Worm (Caenorhabditis elegans) whole organism, midembryonic: ENCODE results near the gene pkc-3.

Experiments used
- T22C8.4 ChIP-seq: fragments of 200-800 bp; sonication (Bioruptor generic); IDR thresholded peaks from 2 replicates; pipeline ENCODE4 v1.3.6; 2022; ENCODE audit warnings: missing genetic modification characterization, missing compliant biosample characterization
- cog-1 ChIP-seq: sonication (generic microtip); optimal IDR thresholded peaks from 2 replicates; lab custom pipeline; 2016; ENCODE audit warnings: missing genetic modification characterization, missing compliant biosample characterization
- klf-2 ChIP-seq: fragments of 200-800 bp; sonication (Bioruptor generic); conservative IDR thresholded peaks from 2 replicates; pipeline ENCODE4 v1.3.6; 2022; ENCODE audit warnings: missing genetic modification reagents, missing genetic modification characterization, missing compliant biosample characterization
- med-1 ChIP-seq: sonication (generic microtip); optimal IDR thresholded peaks from 2 replicates; lab custom pipeline; 2017; ENCODE audit warnings: missing genetic modification characterization, mild to moderate bottlenecking, missing compliant biosample characterization, antibody characterized with exemption, missing genetic modification reagents; ENCODE audit not compliant: insufficient read depth
- ref-1 ChIP-seq: fragments of 200-800 bp; sonication (Bioruptor generic); conservative IDR thresholded peaks from 2 replicates; pipeline ENCODE4 v1.3.6; 2022; ENCODE audit warnings: missing genetic modification reagents, missing genetic modification characterization, missing compliant biosample characterization
- tab-1 ChIP-seq: fragments of 200-800 bp; sonication (Bioruptor generic); IDR thresholded peaks from 2 replicates; pipeline ENCODE4 v1.3.6; 2022; ENCODE audit warnings: missing genetic modification characterization, missing compliant biosample characterization
- ztf-23 ChIP-seq: fragments of 200-800 bp; sonication (Bioruptor generic); IDR thresholded peaks from 2 replicates; pipeline ENCODE4 v1.3.6; 2022; ENCODE audit warnings: missing genetic modification reagents, missing genetic modification characterization, missing compliant biosample characterization
- ztf-29 ChIP-seq: fragments of 200-800 bp; sonication (Bioruptor generic); IDR thresholded peaks from 2 replicates; pipeline ENCODE4 v1.3.6; 2022; ENCODE audit warnings: missing genetic modification reagents, missing genetic modification characterization, missing compliant biosample characterization

DNA sequence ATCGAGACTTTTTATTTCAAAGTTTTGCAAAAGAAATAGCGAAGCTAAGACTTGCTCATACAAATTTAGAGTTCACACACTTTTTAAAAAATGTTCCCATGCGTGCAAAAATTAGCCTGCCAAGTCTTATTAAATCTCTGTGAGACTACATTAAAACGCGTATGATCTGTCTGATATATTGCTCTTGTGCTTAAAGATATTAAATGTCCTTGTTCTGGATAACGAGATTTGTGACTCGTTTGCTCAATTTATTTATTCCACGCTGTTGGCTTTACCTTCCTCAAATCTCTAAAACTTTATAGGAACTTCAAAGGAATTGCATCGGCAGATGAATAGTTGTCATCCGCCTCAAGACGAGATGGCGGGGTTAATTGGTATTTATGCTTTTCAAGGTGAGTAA lies 24.4 kb upstream of the pkc-3 start, which contains the start of gene srg-69:
- no peak for TF ChIP-seq tab-1
- TF ChIP-seq med-1 (GFP tag; lab: Kevin White, UChicago): no peak
- TF ChIP-seq ref-1: no peak
- no peak for TF ChIP-seq T22C8.4 (GFP tag; lab: Robert Waterston, UW)
- TF ChIP-seq klf-2 (GFP tag; lab: Robert Waterston, UW): no peak
- no peak for TF ChIP-seq cog-1 (tag; lab: Kevin White, UChicago)
- TF ChIP-seq ztf-29: no peak
- TF ChIP-seq ztf-23 (GFP tag; lab: Robert Waterston, UW): no peak
